Fruit fly (Drosophila melanogaster) whole organism, pupa: Measurements from ENCODE around the gene Flacc.

Experiments
- CG10348 ChIP-seq: fragments of 200-800 bp; sonication (Bioruptor generic); IDR thresholded peaks from 2 replicates; pipeline ENCODE4 v1.3.6; 2022; ENCODE audit warnings: missing biosample characterization, missing genetic modification characterization
- CG12605 ChIP-seq: fragments of 200-800 bp; sonication (Bioruptor generic); IDR thresholded peaks from 2 replicates; pipeline ENCODE4 v1.3.6; 2022; ENCODE audit warnings: missing biosample characterization, missing genetic modification characterization
- CG13204 ChIP-seq: fragments of 200-800 bp; sonication (Bioruptor generic); optimal IDR thresholded peaks from 2 replicates; lab custom pipeline; 2018; ENCODE audit warnings: missing biosample characterization, mild to moderate bottlenecking, missing genetic modification characterization, moderate library complexity
- CG14655 ChIP-seq: fragments of 200-800 bp; sonication (Bioruptor generic); optimal IDR thresholded peaks from 3 replicates; lab custom pipeline; 2017; ENCODE audit warnings: mild to moderate bottlenecking, missing biosample characterization, missing genetic modification reagents, missing genetic modification characterization
- CG15710 ChIP-seq: fragments of 200-800 bp; sonication (Bioruptor generic); optimal IDR thresholded peaks from 2 replicates; lab custom pipeline; 2018; ENCODE audit warnings: missing biosample characterization, mild to moderate bottlenecking, missing genetic modification characterization, moderate library complexity
- CG17806 ChIP-seq: fragments of 200-800 bp; sonication (Bioruptor generic); optimal IDR thresholded peaks from 2 replicates; lab custom pipeline; 2018; ENCODE audit warnings: missing biosample characterization, mild to moderate bottlenecking, missing genetic modification characterization, moderate library complexity
- CG32121 ChIP-seq: fragments of 200-800 bp; sonication (Bioruptor generic); IDR thresholded peaks from 2 replicates; pipeline ENCODE4 v1.3.6; 2022; ENCODE audit warnings: missing biosample characterization, missing genetic modification characterization
- CG34367 ChIP-seq: fragments of 200-800 bp; sonication (Bioruptor generic); optimal IDR thresholded peaks from 2 replicates; lab custom pipeline; 2018; ENCODE audit warnings: missing biosample characterization, mild to moderate bottlenecking, missing genetic modification characterization
- CG4496 ChIP-seq: fragments of 200-800 bp; sonication (Bioruptor generic); IDR thresholded peaks from 3 replicates; pipeline ENCODE4 v1.3.6; 2022; ENCODE audit warnings: missing biosample characterization, missing genetic modification characterization
- CG8159 ChIP-seq: fragments of 200-800 bp; sonication (Bioruptor generic); optimal IDR thresholded peaks from 3 replicates; lab custom pipeline; 2018; ENCODE audit warnings: missing biosample characterization, mild to moderate bottlenecking, missing genetic modification characterization, moderate library complexity
- CG8301 ChIP-seq: fragments of 200-800 bp; sonication (Bioruptor generic); optimal IDR thresholded peaks from 2 replicates; lab custom pipeline; 2018; ENCODE audit warnings: missing biosample characterization, mild to moderate bottlenecking, missing genetic modification characterization
- CG9948 ChIP-seq: fragments of 200-800 bp; sonication (Bioruptor generic); optimal IDR thresholded peaks from 2 replicates; lab custom pipeline; 2018; ENCODE audit warnings: missing biosample characterization, mild to moderate bottlenecking, missing genetic modification characterization, moderate library complexity
- D1 ChIP-seq: fragments of 200-800 bp; sonication (Bioruptor generic); optimal IDR thresholded peaks from 2 replicates; lab custom pipeline; 2018; ENCODE audit warnings: missing biosample characterization, mild to moderate bottlenecking, missing genetic modification characterization, moderate library complexity
- EcR ChIP-seq: fragments of 200-800 bp; sonication (Bioruptor generic); optimal IDR thresholded peaks from 3 replicates; lab custom pipeline; 2019; ENCODE audit warnings: missing biosample characterization, missing genetic modification characterization, mild to moderate bottlenecking, moderate library complexity, missing genetic modification reagents
- Ets98B ChIP-seq: fragments of 200-800 bp; sonication (Bioruptor generic); IDR thresholded peaks from 2 replicates; pipeline ENCODE4 v1.3.6; 2022; ENCODE audit warnings: missing biosample characterization, missing genetic modification characterization
- Pif1A ChIP-seq: fragments of 200-800 bp; sonication (Bioruptor generic); optimal IDR thresholded peaks from 3 replicates; lab custom pipeline; 2016; ENCODE audit warnings: missing biosample characterization, missing genetic modification characterization
- Pif1B ChIP-seq: fragments of 200-800 bp; sonication (Bioruptor generic); optimal IDR thresholded peaks from 3 replicates; lab custom pipeline; 2016; ENCODE audit warnings: missing biosample characterization, missing genetic modification characterization
- Snoo ChIP-seq: fragments of 200-800 bp; sonication (Bioruptor generic); optimal IDR thresholded peaks from 3 replicates; lab custom pipeline; 2017; ENCODE audit warnings: missing biosample characterization, mild to moderate bottlenecking, missing genetic modification characterization, inconsistent platforms
- fd96Ca ChIP-seq: fragments of 200-800 bp; sonication (Bioruptor generic); IDR thresholded peaks from 3 replicates; pipeline ENCODE4 v1.3.6; 2022; ENCODE audit warnings: missing biosample characterization, missing genetic modification characterization
- gl ChIP-seq: fragments of 200-800 bp; sonication (Bioruptor generic); optimal IDR thresholded peaks from 2 replicates; lab custom pipeline; 2018; ENCODE audit warnings: missing biosample characterization, mild to moderate bottlenecking, missing genetic modification characterization
- rn ChIP-seq: fragments of 200-800 bp; sonication (Bioruptor generic); IDR thresholded peaks from 2 replicates; pipeline ENCODE4 v1.3.6; 2022; ENCODE audit warnings: missing biosample characterization, missing genetic modification characterization

Flacc gene

dm6 chrX:18913764-18914163, 20.3 kb upstream of the Flacc start:
- TF ChIP-seq CG17806: no peak
- no peak for TF ChIP-seq CG12605 (GFP tag; lab: Robert Waterston, UW)
- no peak for TF ChIP-seq D1 (tag; lab: Kevin White, UChicago)
- no peak for TF ChIP-seq EcR
- no peak for TF ChIP-seq CG10348
- no peak for TF ChIP-seq rn (GFP tag; lab: Robert Waterston, UW)

dm6 chrX:18913359-18913758, 19.9 kb upstream of the Flacc start:
- TF ChIP-seq CG8159 (peak; percentile 10), CG8301 (tag; lab: Kevin White, UChicago) (no peak)

- TF ChIP-seq CG4496 (GFP tag; lab: Robert Waterston, UW): no peak
- TF ChIP-seq D1 (tag; lab: Kevin White, UChicago): no peak
- TF ChIP-seq rn (GFP tag; lab: Robert Waterston, UW): no peak
- TF ChIP-seq Pif1A (GFP tag; lab: Kevin White, UChicago): no peak
- TF ChIP-seq Pif1B (GFP tag; lab: Kevin White, UChicago): no peak
- TF ChIP-seq CG17806: no peak
- no peak for TF ChIP-seq Snoo (tag; lab: Kevin White, UChicago)
- TF ChIP-seq CG34367 (tag; lab: Kevin White, UChicago): no peak
- no peak for TF ChIP-seq CG9948 (tag; lab: Kevin White, UChicago)
- TF ChIP-seq CG13204 (GFP tag; lab: Kevin White, UChicago): no peak
- no peak for TF ChIP-seq Ets98B (GFP tag; lab: Robert Waterston, UW)
- TF ChIP-seq CG32121 (GFP tag; lab: Robert Waterston, UW): no peak
- no peak for TF ChIP-seq CG12605 (GFP tag; lab: Robert Waterston, UW)
- TF ChIP-seq CG14655 (GFP tag; lab: Kevin White, UChicago): no peak
- TF ChIP-seq EcR: no peak
- TF ChIP-seq CG8159: no peak
- TF ChIP-seq gl (tag; lab: Kevin White, UChicago): no peak
- TF ChIP-seq CG10348: no peak
These were observed 17.4 kb upstream of the Flacc start for dm6 chrX:18910827-18911226.

DNA sequence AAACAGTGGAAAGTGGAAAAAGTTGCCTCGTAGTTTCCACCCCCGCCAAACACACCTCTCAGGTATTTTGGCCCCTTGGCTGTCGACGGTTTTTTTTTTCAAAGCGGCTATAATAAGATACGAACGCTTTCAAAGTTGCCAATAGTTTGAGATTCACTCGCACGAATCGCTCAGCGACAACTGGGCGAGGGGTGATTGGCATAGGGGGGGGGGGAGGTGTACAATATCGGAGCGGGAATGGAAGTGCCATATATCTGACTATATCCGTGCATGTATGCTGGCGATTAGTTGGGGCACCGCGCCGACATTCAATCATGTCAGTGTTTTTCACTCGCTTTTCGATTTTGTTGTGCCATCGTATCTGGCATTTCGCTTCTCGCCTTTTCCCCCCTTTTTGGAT, 11.7 kb upstream of the Flacc start:
- no peak for TF ChIP-seq CG34367 (tag; lab: Kevin White, UChicago)
- no peak for TF ChIP-seq CG15710 (tag; lab: Kevin White, UChicago)
- TF ChIP-seq Pif1A (GFP tag; lab: Kevin White, UChicago): no peak
- TF ChIP-seq CG17806: no peak
- TF ChIP-seq CG8301 (tag; lab: Kevin White, UChicago): no peak
- no peak for TF ChIP-seq Ets98B (GFP tag; lab: Robert Waterston, UW)
- TF ChIP-seq CG4496 (GFP tag; lab: Robert Waterston, UW): no peak
- TF ChIP-seq fd96Ca (GFP tag; lab: Robert Waterston, UW): no peak
- no peak for TF ChIP-seq D1 (tag; lab: Kevin White, UChicago)
- TF ChIP-seq CG12605 (GFP tag; lab: Robert Waterston, UW): no peak
- no peak for TF ChIP-seq gl (tag; lab: Kevin White, UChicago)
- no peak for TF ChIP-seq rn (GFP tag; lab: Robert Waterston, UW)
- TF ChIP-seq EcR: no peak
- no peak for TF ChIP-seq Pif1B (GFP tag; lab: Kevin White, UChicago)
- TF ChIP-seq Snoo (tag; lab: Kevin White, UChicago): no peak
- TF ChIP-seq CG10348: no peak

DNA sequence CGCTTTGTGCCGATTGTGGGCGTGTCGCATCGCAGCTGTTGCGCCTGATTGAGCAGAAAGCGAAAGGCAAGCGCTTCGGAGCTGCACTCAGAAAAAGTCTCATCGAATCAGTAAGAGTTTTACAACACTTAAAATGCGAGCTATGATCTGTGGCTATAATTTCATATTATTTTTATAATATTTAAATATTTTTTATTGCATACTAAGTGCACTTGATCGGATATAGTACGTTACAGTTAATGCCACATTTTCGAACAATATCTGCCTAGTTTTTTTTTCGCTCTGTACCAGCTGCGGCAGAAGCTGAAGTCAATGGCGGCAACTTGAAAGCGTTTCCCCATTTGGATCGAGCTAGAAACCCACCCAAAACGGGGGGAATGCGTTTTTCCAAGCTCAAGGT, 9.4 kb upstream of the Flacc start:
- TF ChIP-seq fd96Ca (GFP tag; lab: Robert Waterston, UW): peak; percentile 11; the same call in 1 of the 3 replicates
- TF ChIP-seq Pif1B (GFP tag; lab: Kevin White, UChicago): no peak
- no peak for TF ChIP-seq CG14655 (GFP tag; lab: Kevin White, UChicago)
- TF ChIP-seq CG8301 (tag; lab: Kevin White, UChicago): no peak
- TF ChIP-seq CG4496 (GFP tag; lab: Robert Waterston, UW): no peak

dm6 chrX:18900958-18901357, 7.5 kb upstream of the Flacc start:
- TF ChIP-seq CG12605 (GFP tag; lab: Robert Waterston, UW) (no peak), gl (tag; lab: Kevin White, UChicago) (no peak), Ets98B (GFP tag; lab: Robert Waterston, UW) (no peak), EcR (no peak), CG4496 (GFP tag; lab: Robert Waterston, UW) (no peak)

dm6 chrX:18899835-18900460, 6.5 kb upstream of the Flacc start, which contains the start of gene CG7378:
TSS of gene CG7378 (plus strand) at chrX:18900410.
- TF ChIP-seq D1 (tag; lab: Kevin White, UChicago) (no peak), CG14655 (GFP tag; lab: Kevin White, UChicago) (no peak), CG10348 (no peak), Pif1A (GFP tag; lab: Kevin White, UChicago) (no peak), EcR (no peak), fd96Ca (GFP tag; lab: Robert Waterston, UW) (no peak), CG34367 (tag; lab: Kevin White, UChicago) (no peak), Ets98B (GFP tag; lab: Robert Waterston, UW) (no peak), CG8159 (no peak), Snoo (tag; lab: Kevin White, UChicago) (no peak), CG13204 (GFP tag; lab: Kevin White, UChicago) (no peak), CG17806 (no peak), rn (GFP tag; lab: Robert Waterston, UW) (no peak), CG9948 (tag; lab: Kevin White, UChicago) (no peak), CG8301 (tag; lab: Kevin White, UChicago) (no peak), CG32121 (GFP tag; lab: Robert Waterston, UW) (no peak), CG15710 (tag; lab: Kevin White, UChicago) (no peak), Pif1B (GFP tag; lab: Kevin White, UChicago) (no peak)
